Fruit fly (Drosophila melanogaster) whole organism, embryonic: Measurements from ENCODE around the gene CG4914.

Source experiments
- CG11695 ChIP-seq: fragments of 200-800 bp; sonication (Bioruptor generic); IDR thresholded peaks from 3 replicates; pipeline ENCODE4 v1.3.6; 2022; ENCODE audit warnings: missing biosample characterization, missing genetic modification characterization
- CG11696 ChIP-seq: fragments of 200-800 bp; sonication (Bioruptor generic); IDR thresholded peaks from 2 replicates; pipeline ENCODE4 v1.3.6; 2022; ENCODE audit warnings: missing biosample characterization, missing genetic modification characterization
- CG12104 ChIP-seq: fragments of 200-800 bp; sonication (Bioruptor generic); optimal IDR thresholded peaks from 3 replicates; lab custom pipeline; 2016; ENCODE audit warnings: missing biosample characterization, missing genetic modification characterization
- CG12299 ChIP-seq: fragments of 200-800 bp; sonication (Bioruptor generic); optimal IDR thresholded peaks from 2 replicates; lab custom pipeline; 2018; ENCODE audit warnings: missing biosample characterization, mild to moderate bottlenecking, missing genetic modification characterization
- CG14050 ChIP-seq: fragments of 200-800 bp; sonication (Bioruptor generic); IDR thresholded peaks from 3 replicates; pipeline ENCODE4 v1.3.6; 2022; ENCODE audit warnings: missing biosample characterization, missing genetic modification characterization
- CG16779 ChIP-seq: fragments of 200-800 bp; sonication (Bioruptor generic); IDR thresholded peaks from 2 replicates; pipeline ENCODE4 v1.3.6; 2022; ENCODE audit warnings: missing biosample characterization, missing genetic modification characterization
- CG17361 ChIP-seq: fragments of 200-800 bp; sonication (Bioruptor generic); IDR thresholded peaks from 3 replicates; pipeline ENCODE4 v1.3.6; 2022; ENCODE audit warnings: missing biosample characterization, missing genetic modification characterization
- CG17568 ChIP-seq: fragments of 200-800 bp; sonication (Bioruptor generic); optimal IDR thresholded peaks from 2 replicates; lab custom pipeline; 2018; ENCODE audit warnings: missing biosample characterization, mild to moderate bottlenecking, missing genetic modification characterization, moderate library complexity
- CG17802 ChIP-seq: fragments of 200-800 bp; sonication (Bioruptor generic); optimal IDR thresholded peaks from 2 replicates; lab custom pipeline; 2018; ENCODE audit warnings: missing biosample characterization, mild to moderate bottlenecking, missing genetic modification characterization, moderate library complexity
- CG17829 ChIP-seq: fragments of 200-800 bp; optimal IDR thresholded peaks from 2 replicates; lab custom pipeline; 2019; ENCODE audit warnings: missing biosample characterization, mild to moderate bottlenecking, missing genetic modification characterization, moderate library complexity
- CG2120 ChIP-seq: fragments of 200-800 bp; sonication (Bioruptor generic); optimal IDR thresholded peaks from 3 replicates; lab custom pipeline; 2016; ENCODE audit warnings: missing biosample characterization, missing genetic modification characterization
- CG2875 ChIP-seq: fragments of 200-800 bp; sonication (Bioruptor generic); optimal IDR thresholded peaks from 2 replicates; lab custom pipeline; 2017; ENCODE audit warnings: missing biosample characterization, mild to moderate bottlenecking, missing genetic modification characterization, missing genetic modification reagents
- CG30431 ChIP-seq: fragments of 200-800 bp; sonication (Bioruptor generic); optimal IDR thresholded peaks from 2 replicates; lab custom pipeline; 2017; ENCODE audit warnings: missing biosample characterization, missing genetic modification characterization
- CG33213 ChIP-seq: fragments of 200-800 bp; sonication (Bioruptor generic); optimal IDR thresholded peaks from 3 replicates; lab custom pipeline; 2016; ENCODE audit warnings: missing biosample characterization, missing genetic modification characterization
- CG33557 ChIP-seq: fragments of 200-800 bp; sonication (Bioruptor generic); optimal IDR thresholded peaks from 2 replicates; lab custom pipeline; 2019; ENCODE audit warnings: missing biosample characterization, mild to moderate bottlenecking, missing genetic modification characterization, moderate library complexity
- CG3847 ChIP-seq: fragments of 200-800 bp; sonication (Bioruptor generic); IDR thresholded peaks from 2 replicates; pipeline ENCODE4 v1.3.6; 2022; ENCODE audit warnings: missing biosample characterization, missing genetic modification characterization
- CG6791 ChIP-seq: fragments of 200-800 bp; sonication (Bioruptor generic); IDR thresholded peaks from 3 replicates; pipeline ENCODE4 v1.3.6; 2022; ENCODE audit warnings: missing biosample characterization, missing genetic modification characterization; ENCODE audit not compliant: partially characterized antibody
- CG8924 ChIP-seq: fragments of 200-800 bp; optimal IDR thresholded peaks from 3 replicates; lab custom pipeline; 2019; ENCODE audit warnings: missing biosample characterization, mild to moderate bottlenecking, missing genetic modification characterization, moderate library complexity
- CG9817 ChIP-seq: fragments of 200-800 bp; sonication (Bioruptor generic); optimal IDR thresholded peaks from 2 replicates; lab custom pipeline; 2018; ENCODE audit warnings: missing biosample characterization, mild to moderate bottlenecking, missing genetic modification characterization, moderate library complexity
- Camta ChIP-seq: fragments of 200-800 bp; sonication (Bioruptor generic); optimal IDR thresholded peaks from 2 replicates; lab custom pipeline; 2016; ENCODE audit warnings: missing biosample characterization, missing genetic modification characterization
- D19B ChIP-seq: fragments of 200-800 bp; sonication (Bioruptor generic); optimal IDR thresholded peaks from 2 replicates; lab custom pipeline; 2017; ENCODE audit warnings: missing biosample characterization, mild to moderate bottlenecking, missing genetic modification characterization
- Dbx ChIP-seq: fragments of 200-800 bp; sonication (Bioruptor generic); IDR thresholded peaks from 3 replicates; pipeline ENCODE4 v1.3.6; 2022; ENCODE audit warnings: missing biosample characterization, missing genetic modification characterization
- E2f2 ChIP-seq: fragments of 200-800 bp; sonication (Bioruptor generic); IDR thresholded peaks from 2 replicates; pipeline ENCODE4 v1.3.6; 2022; ENCODE audit warnings: missing biosample characterization, missing genetic modification characterization
- Elba2 ChIP-seq: fragments of 200-800 bp; sonication (Bioruptor generic); optimal IDR thresholded peaks from 3 replicates; lab custom pipeline; 2016; ENCODE audit warnings: missing biosample characterization, missing genetic modification characterization
- Hr51 ChIP-seq, 2 experiments: fragments of 200-800 bp; sonication (Bioruptor generic); optimal IDR thresholded peaks; 2 replicates in 1 of 2; 3 replicates in 1 of 2; lab custom pipeline; 2016 to 2018; ENCODE audit warnings: missing biosample characterization in 2 of 2, missing genetic modification characterization in 2 of 2, mild to moderate bottlenecking in 1 of 2, moderate library complexity in 1 of 2
- Jarid2 ChIP-seq: fragments of 200-800 bp; sonication (Bioruptor generic); optimal IDR thresholded peaks from 3 replicates; lab custom pipeline; 2017; ENCODE audit warnings: mild to moderate bottlenecking, missing biosample characterization, missing genetic modification reagents, missing genetic modification characterization
- Lhr ChIP-seq: fragments of 200-800 bp; sonication (Bioruptor generic); optimal IDR thresholded peaks from 3 replicates; lab custom pipeline; 2017; ENCODE audit warnings: mild to moderate bottlenecking, missing biosample characterization, missing genetic modification reagents, missing genetic modification characterization
- Lpt ChIP-seq: fragments of >200 bp; optimal IDR thresholded peaks from 2 replicates; lab custom pipeline; 2018; ENCODE audit warnings: missing biosample characterization, missing genetic modification characterization
- Max ChIP-seq: fragments of 200-800 bp; sonication (Bioruptor generic); optimal IDR thresholded peaks from 2 replicates; lab custom pipeline; 2016; ENCODE audit warnings: missing biosample characterization, mild to moderate bottlenecking, missing genetic modification characterization
- Nf-YA ChIP-seq: fragments of 200-800 bp; sonication (Bioruptor generic); IDR thresholded peaks from 2 replicates; pipeline ENCODE4 v1.3.6; 2022; ENCODE audit warnings: missing biosample characterization, missing genetic modification characterization
- Rfx ChIP-seq: fragments of 200-800 bp; sonication (Bioruptor generic); IDR thresholded peaks from 2 replicates; pipeline ENCODE4 v1.3.6; 2022; ENCODE audit warnings: missing biosample characterization, missing genetic modification characterization
- amos ChIP-seq: fragments of 200-800 bp; sonication (Bioruptor generic); IDR thresholded peaks from 2 replicates; pipeline ENCODE4 v1.3.6; 2022; ENCODE audit warnings: missing biosample characterization, missing genetic modification characterization; ENCODE audit not compliant: partially characterized antibody
- ara ChIP-seq: fragments of 200-800 bp; sonication (Bioruptor generic); IDR thresholded peaks from 2 replicates; pipeline ENCODE4 v1.3.6; 2022; ENCODE audit warnings: missing biosample characterization, missing genetic modification characterization
- bcd ChIP-seq: fragments of 200-800 bp; sonication (Bioruptor generic); optimal IDR thresholded peaks from 2 replicates; lab custom pipeline; 2017; ENCODE audit warnings: missing biosample characterization, mild to moderate bottlenecking, missing genetic modification characterization
- bsh ChIP-seq, 2 experiments: fragments of 200-800 bp; sonication (Bioruptor generic); optimal IDR thresholded peaks; 2 replicates each; lab custom pipeline; 2017 to 2018; ENCODE audit warnings: mild to moderate bottlenecking in 2 of 2, missing biosample characterization in 2 of 2, missing genetic modification characterization in 2 of 2, moderate library complexity in 1 of 2
- chn ChIP-seq: fragments of 200-800 bp; sonication (Bioruptor generic); optimal IDR thresholded peaks from 2 replicates; lab custom pipeline; 2016; ENCODE audit warnings: missing biosample characterization, missing genetic modification characterization
- en ChIP-seq: fragments of 200-800 bp; sonication (Bioruptor generic); optimal IDR thresholded peaks from 2 replicates; lab custom pipeline; 2016; ENCODE audit warnings: missing biosample characterization, missing genetic modification characterization
- ftz-f1 ChIP-seq: fragments of 200-800 bp; sonication (Bioruptor generic); optimal IDR thresholded peaks from 2 replicates; lab custom pipeline; 2016; ENCODE audit warnings: missing biosample characterization, missing genetic modification characterization
- her ChIP-seq: fragments of 200-800 bp; sonication (Bioruptor generic); optimal IDR thresholded peaks from 2 replicates; lab custom pipeline; 2016; ENCODE audit warnings: missing biosample characterization, missing genetic modification characterization
- kay ChIP-seq: fragments of 200-800 bp; sonication (Bioruptor generic); optimal IDR thresholded peaks from 2 replicates; lab custom pipeline; 2016; ENCODE audit warnings: missing biosample characterization, missing genetic modification characterization
- lola ChIP-seq, 3 experiments: fragments of >200 bp in 2 of 3; fragments of 200-800 bp in 1 of 3; sonication (Bioruptor generic) in 1 of 3; optimal IDR thresholded peaks; 2 replicates each; lab custom pipeline; 2017 to 2019; ENCODE audit warnings: missing biosample characterization in 3 of 3, missing genetic modification characterization in 3 of 3, mild to moderate bottlenecking in 1 of 3, moderate library complexity in 1 of 3
- mld ChIP-seq: fragments of 200-800 bp; sonication (Bioruptor generic); IDR thresholded peaks from 3 replicates; pipeline ENCODE4 v1.3.6; 2022; ENCODE audit warnings: missing biosample characterization, missing genetic modification characterization; ENCODE audit not compliant: partially characterized antibody
- run ChIP-seq: fragments of 200-800 bp; sonication (Bioruptor generic); optimal IDR thresholded peaks from 3 replicates; lab custom pipeline; 2018; ENCODE audit warnings: missing biosample characterization, mild to moderate bottlenecking, missing genetic modification characterization
- slou ChIP-seq: fragments of 200-800 bp; sonication (Bioruptor generic); optimal IDR thresholded peaks from 3 replicates; lab custom pipeline; 2016; ENCODE audit warnings: missing biosample characterization, missing genetic modification characterization
- stwl ChIP-seq: fragments of 200-800 bp; sonication (Bioruptor generic); optimal IDR thresholded peaks from 3 replicates; lab custom pipeline; 2018; ENCODE audit warnings: missing biosample characterization, mild to moderate bottlenecking, missing genetic modification characterization, moderate library complexity
- tio ChIP-seq: fragments of 200-800 bp; sonication (Bioruptor generic); optimal IDR thresholded peaks from 2 replicates; lab custom pipeline; 2017; ENCODE audit warnings: missing biosample characterization, missing genetic modification characterization, inconsistent platforms
- trem ChIP-seq: fragments of 200-800 bp; optimal IDR thresholded peaks from 3 replicates; lab custom pipeline; 2019; ENCODE audit warnings: missing biosample characterization, mild to moderate bottlenecking, missing genetic modification characterization, moderate library complexity
- unc-4 ChIP-seq: fragments of 200-800 bp; sonication (Bioruptor generic); IDR thresholded peaks from 2 replicates; pipeline ENCODE4 v1.3.6; 2022; ENCODE audit warnings: missing biosample characterization, missing genetic modification characterization; ENCODE audit not compliant: partially characterized antibody
- wek ChIP-seq: fragments of 200-800 bp; sonication (Bioruptor generic); optimal IDR thresholded peaks from 3 replicates; lab custom pipeline; 2018; ENCODE audit warnings: missing biosample characterization, mild to moderate bottlenecking, missing genetic modification characterization, moderate library complexity
- wor ChIP-seq: fragments of 200-800 bp; sonication (Bioruptor generic); IDR thresholded peaks from 2 replicates; pipeline ENCODE4 v1.3.6; 2022; ENCODE audit warnings: missing biosample characterization, missing genetic modification characterization

CG4914 gene

DNA sequence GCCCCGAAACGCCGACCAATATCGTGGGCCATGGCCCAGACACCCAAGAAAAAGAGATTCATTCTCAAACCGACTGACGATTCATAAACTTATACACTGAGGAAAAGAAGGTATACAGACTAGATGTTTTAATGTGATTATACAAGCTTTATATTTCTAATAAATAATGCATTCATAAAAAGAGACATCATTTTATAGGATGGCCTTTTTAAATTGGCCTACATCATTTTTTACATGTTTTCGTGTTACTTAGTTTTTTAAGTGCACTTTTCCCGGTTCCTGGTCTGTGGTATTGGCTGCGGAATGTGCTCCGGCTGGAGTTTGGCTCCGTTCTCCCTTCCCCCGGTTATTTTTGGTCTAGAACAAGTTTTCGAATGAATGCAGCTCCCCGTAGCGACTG lies 25.4 kb downstream of the CG4914 start (continued):
- TF ChIP-seq stwl (tag; lab: Kevin White, UChicago) = peak; percentile 16
- TF ChIP-seq CG14050 (GFP tag; lab: Robert Waterston, UW) = peak; percentile 13; the same call in 1 of the 3 replicates
- TF ChIP-seq wek (GFP tag; lab: Kevin White, UChicago) = no peak
- peak; percentile 34 for TF ChIP-seq her (GFP tag; lab: Kevin White, UChicago)
- peak; percentile 5 for TF ChIP-seq CG9817
- peak; percentile 69 for TF ChIP-seq CG12299 (tag; lab: Kevin White, UChicago)
- TF ChIP-seq slou (GFP tag; lab: Kevin White, UChicago) = no peak
- TF ChIP-seq Jarid2 (GFP tag; lab: Kevin White, UChicago) = peak; percentile 48
- TF ChIP-seq CG6791 = no peak
- no peak for TF ChIP-seq CG17802
- TF ChIP-seq CG17829 (tag; lab: Kevin White, UChicago) = peak; percentile 92
- peak; percentile 93; the same call in 1 of the 2 replicates for TF ChIP-seq ara (GFP tag; lab: Robert Waterston, UW)
- peak; percentile 89 for TF ChIP-seq trem
- peak; percentile 68 for TF ChIP-seq wor (GFP tag; lab: Robert Waterston, UW)
- TF ChIP-seq bsh (GFP tag; optimal IDR thresholded peaks at IDR 0.05; lab: Kevin White, UChicago) = peak; percentile 93 to 98
- peak; percentile 66 for TF ChIP-seq chn
- TF ChIP-seq Rfx (GFP tag; lab: Robert Waterston, UW) = 0 out of 2 replicates have a peak, but pooled peaks have one; percentile 13
- TF ChIP-seq amos (GFP tag; lab: Robert Waterston, UW) = no peak
- TF ChIP-seq Dbx (GFP tag; lab: Robert Waterston, UW) = no peak
- TF ChIP-seq E2f2 (GFP tag; lab: Robert Waterston, UW) = peak; percentile 39; the same call in 1 of the 2 replicates
- peak; percentile 57; the same call in 2 of the 3 replicates for TF ChIP-seq CG11695 (GFP tag; lab: Robert Waterston, UW)
- TF ChIP-seq Elba2 = no peak
- TF ChIP-seq CG30431 = peak; percentile 57
- peak in 1 of 3 experiments; percentile 94 for TF ChIP-seq lola (GFP tag; optimal IDR thresholded peaks at IDR 0.05; lab: Kevin White, UChicago)
- peak; percentile 89 for TF ChIP-seq CG17361
- peak; percentile 29 for TF ChIP-seq CG12104 (GFP tag; lab: Kevin White, UChicago)
- TF ChIP-seq CG33213 (GFP tag; lab: Kevin White, UChicago) = peak; percentile 23
- TF ChIP-seq CG11696 (GFP tag; lab: Robert Waterston, UW) = 0 out of 2 replicates have a peak, but pooled peaks have one; percentile 35
- TF ChIP-seq CG33557 (GFP tag; lab: Kevin White, UChicago) = peak; percentile 90
- peak; percentile 66 for TF ChIP-seq tio (GFP tag; lab: Kevin White, UChicago)
- peak; percentile 81 for TF ChIP-seq CG2875 (GFP tag; lab: Kevin White, UChicago)
- TF ChIP-seq Nf-YA = no peak
- TF ChIP-seq Camta (GFP tag; lab: Kevin White, UChicago) = peak; percentile 85
- TF ChIP-seq ftz-f1 = no peak
- TF ChIP-seq Lpt (GFP tag; lab: Kevin White, UChicago) = no peak
- peak; percentile 62 for TF ChIP-seq CG17568 (GFP tag; lab: Kevin White, UChicago)
- TF ChIP-seq Hr51 (GFP tag; optimal IDR thresholded peaks at IDR 0.05; lab: Kevin White, UChicago) = peak; percentile 3 to 52
- TF ChIP-seq D19B = no peak
- peak; percentile 58 for TF ChIP-seq run (tag; lab: Kevin White, UChicago)
- no peak for TF ChIP-seq unc-4
- TF ChIP-seq Max = peak; percentile 67
- peak; percentile 57 for TF ChIP-seq kay (GFP tag; lab: Kevin White, UChicago)
- TF ChIP-seq bcd (GFP tag; lab: Kevin White, UChicago) = peak; percentile 66
- TF ChIP-seq Lhr (GFP tag; lab: Kevin White, UChicago) = peak; percentile 70
- TF ChIP-seq CG8924 (tag; lab: Kevin White, UChicago) = peak; percentile 87
- no peak for TF ChIP-seq CG16779 (GFP tag; lab: Robert Waterston, UW)
- TF ChIP-seq CG3847 (GFP tag; lab: Robert Waterston, UW) = peak; percentile 21; the same call in 1 of the 2 replicates
- no peak for TF ChIP-seq mld (GFP tag; lab: Robert Waterston, UW)
- TF ChIP-seq en (GFP tag; lab: Kevin White, UChicago) = peak; percentile 35
- peak; percentile 6 for TF ChIP-seq CG2120 (GFP tag; lab: Kevin White, UChicago)
